Worm (Caenorhabditis elegans) whole organism, L4 larva: ENCODE measurements around the gene lin-12.

ENCODE experiments used
- F37D6.2 ChIP-seq: sonication (generic microtip); optimal IDR thresholded peaks from 2 replicates; lab custom pipeline; 2016; ENCODE audit warnings: mild to moderate bottlenecking, missing genetic modification characterization, missing compliant biosample characterization
- F44E2.7 ChIP-seq: fragments of 200-800 bp; sonication (Bioruptor generic); IDR thresholded peaks from 2 replicates; pipeline ENCODE4 v2.1.2; 2022; ENCODE audit warnings: missing genetic modification characterization, missing compliant biosample characterization
- R02D3.7 ChIP-seq: fragments of 150-350 bp; sonication (generic microtip); optimal IDR thresholded peaks from 3 replicates; lab custom pipeline; 2014; ENCODE audit warnings: missing biosample characterization, missing genetic modification characterization
- T20F7.1 ChIP-seq: fragments of 200-800 bp; sonication (Bioruptor generic); optimal IDR thresholded peaks from 2 replicates; lab custom pipeline; 2018; ENCODE audit warnings: mild to moderate bottlenecking, missing genetic modification characterization, missing compliant biosample characterization
- T26A8.4 ChIP-seq: fragments of 200-800 bp; sonication (Bioruptor generic); IDR thresholded peaks from 2 replicates; pipeline ENCODE4 v1.3.6; 2022; ENCODE audit warnings: missing genetic modification characterization, missing compliant biosample characterization
- Y48G9A.11 ChIP-seq: fragments of 200-800 bp; sonication (Bioruptor generic); IDR thresholded peaks from 2 replicates; pipeline ENCODE4 v1.3.6; 2022; ENCODE audit warnings: missing genetic modification reagents, missing genetic modification characterization, missing compliant biosample characterization
- Y75B8A.6 ChIP-seq: fragments of 200-800 bp; sonication (Bioruptor generic); IDR thresholded peaks from 2 replicates; pipeline ENCODE4 v1.3.6; 2022; ENCODE audit warnings: missing genetic modification reagents, missing genetic modification characterization, missing compliant biosample characterization
- ZK546.5 ChIP-seq, 2 experiments: sonication (generic microtip); optimal IDR thresholded peaks; 2 replicates each; lab custom pipeline; 2017; ENCODE audit warnings: missing biosample characterization in 2 of 2, missing genetic modification characterization in 2 of 2
- ama-1 ChIP-seq: fragments of 150-350 bp; optimal IDR thresholded peaks from 2 replicates; lab custom pipeline; 2014; ENCODE audit warnings: inconsistent platforms, mixed read lengths
- arid-1 ChIP-seq: fragments of 200-800 bp; sonication (Bioruptor generic); conservative IDR thresholded peaks from 2 replicates; pipeline ENCODE4 v1.3.6; 2022; ENCODE audit warnings: missing genetic modification reagents, missing genetic modification characterization, missing compliant biosample characterization
- attf-4 ChIP-seq: sonication (generic microtip); optimal IDR thresholded peaks from 3 replicates; lab custom pipeline; 2017; ENCODE audit warnings: missing biosample characterization, missing genetic modification characterization
- ceh-20 ChIP-seq: fragments of 200-800 bp; sonication (Bioruptor generic); IDR thresholded peaks from 2 replicates; pipeline ENCODE4 v1.3.6; 2022; ENCODE audit warnings: missing genetic modification reagents, missing genetic modification characterization, missing compliant biosample characterization
- ceh-28 ChIP-seq: fragments of 150-350 bp; optimal IDR thresholded peaks from 2 replicates; lab custom pipeline; 2014; ENCODE audit warnings: missing biosample characterization, missing genetic modification reagents, missing genetic modification characterization
- ceh-82 ChIP-seq: sonication (generic microtip); optimal IDR thresholded peaks from 2 replicates; lab custom pipeline; 2017; ENCODE audit warnings: missing biosample characterization, missing genetic modification characterization
- daf-12 ChIP-seq: fragments of 150-350 bp; optimal IDR thresholded peaks from 2 replicates; lab custom pipeline; 2014; ENCODE audit warnings: missing biosample characterization, missing genetic modification reagents, missing genetic modification characterization
- daf-19 ChIP-seq: fragments of 200-800 bp; sonication (Bioruptor generic); conservative IDR thresholded peaks from 2 replicates; pipeline ENCODE4 v1.3.6; 2022; ENCODE audit warnings: missing genetic modification characterization, missing compliant biosample characterization
- daf-8 ChIP-seq: fragments of 200-800 bp; sonication (Bioruptor generic); IDR thresholded peaks from 2 replicates; pipeline ENCODE4 v1.3.6; 2022; ENCODE audit warnings: missing genetic modification characterization, missing compliant biosample characterization
- dpl-1 ChIP-seq: fragments of 150-350 bp; optimal IDR thresholded peaks from 2 replicates; lab custom pipeline; 2014; ENCODE audit warnings: missing biosample characterization, missing genetic modification reagents, missing genetic modification characterization
- dve-1 ChIP-seq: sonication (generic microtip); optimal IDR thresholded peaks from 2 replicates; lab custom pipeline; 2017; ENCODE audit warnings: antibody characterized with exemption, mild to moderate bottlenecking, missing genetic modification characterization, missing compliant biosample characterization; ENCODE audit not compliant: insufficient read depth
- egl-27 ChIP-seq: sonication (generic microtip); optimal IDR thresholded peaks from 3 replicates; lab custom pipeline; 2017; ENCODE audit warnings: missing biosample characterization, missing genetic modification reagents, missing genetic modification characterization
- fkh-10 ChIP-seq: fragments of 150-350 bp; optimal IDR thresholded peaks from 2 replicates; lab custom pipeline; 2014; ENCODE audit warnings: missing biosample characterization, missing genetic modification reagents, missing genetic modification characterization
- fos-1 ChIP-seq: fragments of 150-350 bp; optimal IDR thresholded peaks from 2 replicates; lab custom pipeline; 2014; ENCODE audit warnings: missing biosample characterization, missing genetic modification characterization
- gei-8 ChIP-seq: fragments of 200-800 bp; sonication (Bioruptor generic); optimal IDR thresholded peaks from 2 replicates; lab custom pipeline; 2018; ENCODE audit warnings: mild to moderate bottlenecking, missing genetic modification characterization, missing compliant biosample characterization
- hif-1 ChIP-seq, 2 experiments: sonication (generic microtip); optimal IDR thresholded peaks; 2 replicates each; lab custom pipeline; 2016 to 2017; ENCODE audit warnings: missing compliant biosample characterization in 2 of 2, missing genetic modification characterization in 2 of 2, missing genetic modification reagents in 2 of 2, missing genotype in 2 of 2, mild to moderate bottlenecking in 1 of 2
- hlh-11 ChIP-seq: fragments of 200-800 bp; sonication (Bioruptor generic); optimal IDR thresholded peaks from 2 replicates; lab custom pipeline; 2018; ENCODE audit warnings: mild to moderate bottlenecking, missing genetic modification characterization, missing compliant biosample characterization
- hlh-30 ChIP-seq: sonication (generic microtip); optimal IDR thresholded peaks from 2 replicates; lab custom pipeline; 2017; ENCODE audit warnings: antibody characterized with exemption, mild to moderate bottlenecking, missing genetic modification characterization, missing compliant biosample characterization; ENCODE audit not compliant: insufficient read depth
- lin-13 ChIP-seq: fragments of 150-350 bp; optimal IDR thresholded peaks from 2 replicates; lab custom pipeline; 2014; ENCODE audit warnings: missing biosample characterization, missing genetic modification reagents, missing genetic modification characterization
- lin-29 ChIP-seq: fragments of 200-800 bp; sonication (Bioruptor generic); IDR thresholded peaks from 2 replicates; pipeline ENCODE4 v1.3.6; 2022; ENCODE audit warnings: missing genetic modification reagents, missing genetic modification characterization, missing compliant biosample characterization
- lir-3 ChIP-seq: sonication (generic microtip); optimal IDR thresholded peaks from 2 replicates; lab custom pipeline; 2016; ENCODE audit warnings: mild to moderate bottlenecking, missing genetic modification characterization, missing compliant biosample characterization
- lsy-2 ChIP-seq, 2 experiments: fragments of 150-350 bp in 1 of 2; sonication (generic microtip) in 1 of 2; optimal IDR thresholded peaks; 2 replicates each; lab custom pipeline; 2014 to 2017; ENCODE audit warnings: missing biosample characterization in 2 of 2, missing genetic modification characterization in 2 of 2
- mep-1 ChIP-seq: fragments of 150-350 bp; sonication (generic microtip); optimal IDR thresholded peaks from 3 replicates; lab custom pipeline; 2014; ENCODE audit warnings: missing biosample characterization, missing genetic modification characterization
- mes-2 ChIP-seq: sonication (generic microtip); optimal IDR thresholded peaks from 2 replicates; lab custom pipeline; 2016; ENCODE audit warnings: missing genotype, mild to moderate bottlenecking, missing genetic modification characterization, missing compliant biosample characterization; ENCODE audit not compliant: poor library complexity, severe bottlenecking
- nhr-10 ChIP-seq: fragments of 150-350 bp; optimal IDR thresholded peaks from 2 replicates; lab custom pipeline; 2014; ENCODE audit warnings: missing biosample characterization, missing genetic modification characterization
- nhr-102 ChIP-seq: sonication (generic microtip); optimal IDR thresholded peaks from 2 replicates; lab custom pipeline; 2016; ENCODE audit warnings: mild to moderate bottlenecking, missing genetic modification characterization, moderate library complexity, missing compliant biosample characterization
- nhr-111 ChIP-seq: fragments of 200-800 bp; sonication (Bioruptor generic); optimal IDR thresholded peaks from 2 replicates; lab custom pipeline; 2018; ENCODE audit warnings: mild to moderate bottlenecking, missing genetic modification characterization, missing compliant biosample characterization
- nhr-25 ChIP-seq: sonication (generic microtip); optimal IDR thresholded peaks from 2 replicates; lab custom pipeline; 2017; ENCODE audit warnings: missing genetic modification characterization, mild to moderate bottlenecking, missing compliant biosample characterization, antibody characterized with exemption, moderate library complexity, borderline replicate concordance; ENCODE audit not compliant: insufficient read depth
- nhr-28 ChIP-seq: fragments of 150-350 bp; optimal IDR thresholded peaks from 2 replicates; lab custom pipeline; 2014; ENCODE audit warnings: missing biosample characterization, missing genetic modification characterization
- nhr-41 ChIP-seq: fragments of 200-800 bp; sonication (Bioruptor generic); IDR thresholded peaks from 2 replicates; pipeline ENCODE4 v1.3.6; 2022; ENCODE audit warnings: missing genetic modification reagents, missing genetic modification characterization, missing compliant biosample characterization
- pha-4 ChIP-seq, 2 experiments: fragments of 150-350 bp in 1 of 2; fragments of 200-800 bp in 1 of 2; sonication (Bioruptor generic) in 1 of 2; IDR thresholded peaks in 1 of 2; optimal IDR thresholded peaks in 1 of 2; 2 replicates each; pipeline versions ENCODE4 v1.3.6 to Lab custom; 2014 to 2022; ENCODE audit warnings: missing genetic modification characterization in 2 of 2, missing genetic modification reagents in 2 of 2, missing biosample characterization in 1 of 2, missing compliant biosample characterization in 1 of 2
- pqm-1 ChIP-seq: sonication (generic microtip); optimal IDR thresholded peaks from 2 replicates; lab custom pipeline; 2017; ENCODE audit warnings: missing biosample characterization, missing genetic modification characterization
- sdz-12 ChIP-seq: fragments of 200-800 bp; sonication (Bioruptor generic); optimal IDR thresholded peaks from 2 replicates; lab custom pipeline; 2018; ENCODE audit warnings: mild to moderate bottlenecking, missing genetic modification characterization, missing compliant biosample characterization
- snpc-1.2 ChIP-seq: fragments of 200-800 bp; sonication (Bioruptor generic); IDR thresholded peaks from 2 replicates; pipeline ENCODE4 v1.3.6; 2022; ENCODE audit warnings: missing genetic modification reagents, missing genetic modification characterization, missing compliant biosample characterization
- snpc-4 ChIP-seq: fragments of 150-350 bp; optimal IDR thresholded peaks from 2 replicates; lab custom pipeline; 2014; ENCODE audit warnings: missing biosample characterization, missing genetic modification characterization
- tag-97 ChIP-seq: fragments of 200-800 bp; sonication (Bioruptor generic); IDR thresholded peaks from 2 replicates; pipeline ENCODE4 v1.3.6; 2022; ENCODE audit warnings: missing genetic modification characterization, missing compliant biosample characterization
- vab-7 ChIP-seq: fragments of 200-800 bp; sonication (Bioruptor generic); IDR thresholded peaks from 2 replicates; pipeline ENCODE4 v1.3.6; 2022; ENCODE audit warnings: missing genetic modification reagents, missing genetic modification characterization, missing compliant biosample characterization
- zag-1 ChIP-seq: fragments of 150-350 bp; optimal IDR thresholded peaks from 2 replicates; lab custom pipeline; 2014; ENCODE audit warnings: missing biosample characterization, missing genetic modification characterization
- zfp-3 ChIP-seq: fragments of 200-800 bp; sonication (Bioruptor generic); conservative IDR thresholded peaks from 2 replicates; pipeline ENCODE4 v1.3.6; 2022; ENCODE audit warnings: missing genetic modification reagents, missing genetic modification characterization, missing compliant biosample characterization
- ztf-11 ChIP-seq: fragments of 150-350 bp; optimal IDR thresholded peaks from 2 replicates; lab custom pipeline; 2014; ENCODE audit warnings: missing biosample characterization, missing genetic modification characterization
- ztf-7 ChIP-seq: fragments of 150-350 bp; optimal IDR thresholded peaks from 2 replicates; lab custom pipeline; 2014; ENCODE audit warnings: missing biosample characterization, missing genetic modification characterization

lin-12 gene

ce11 chrIII:9104060-9104459 is 32.8 kb upstream of the lin-12 start (continued):
- TF ChIP-seq ZK546.5 (tag; optimal IDR thresholded peaks at IDR 0.05; lab: Kevin White, UChicago): no peak
- TF ChIP-seq pqm-1: no peak
- no peak for TF ChIP-seq ztf-11
- TF ChIP-seq hif-1 (tag; optimal IDR thresholded peaks at IDR 0.05; lab: Kevin White, UChicago): peak in 1 of 2 experiments; percentile 54
- TF ChIP-seq lin-13 (GFP tag; lab: Kevin White, UChicago): peak; percentile 30
- TF ChIP-seq ceh-28 (tag; lab: Kevin White, UChicago): no peak
- no peak for TF ChIP-seq R02D3.7 (tag; lab: Kevin White, UChicago)
- TF ChIP-seq mep-1 (tag; lab: Kevin White, UChicago): no peak
- TF ChIP-seq daf-19: peak; percentile 67; the same call in 1 of the 2 replicates
- no peak for TF ChIP-seq lir-3 (tag; lab: Kevin White, UChicago)
- TF ChIP-seq zfp-3: no peak
- TF ChIP-seq T20F7.1 (GFP tag; lab: Kevin White, UChicago): peak; percentile 35
- no peak for TF ChIP-seq Y75B8A.6 (GFP tag; lab: Robert Waterston, UW)
- peak; percentile 22 for TF ChIP-seq snpc-4
- TF ChIP-seq zag-1: no peak
- TF ChIP-seq attf-4 (tag; lab: Kevin White, UChicago): no peak
- no peak for TF ChIP-seq fos-1
- peak; percentile 52 for TF ChIP-seq gei-8 (GFP tag; lab: Kevin White, UChicago)
- no peak for TF ChIP-seq ceh-82 (tag; lab: Kevin White, UChicago)
- TF ChIP-seq pha-4 (GFP tag; IDR thresholded peaks at IDR 0.05; lab: Robert Waterston, UW): no peak
- no peak for TF ChIP-seq pha-4 (tag; optimal IDR thresholded peaks at IDR 0.05; lab: Kevin White, UChicago)
- TF ChIP-seq mes-2: peak; percentile 73
- peak; percentile 90 for TF ChIP-seq vab-7
- no peak for TF ChIP-seq nhr-10 (tag; lab: Kevin White, UChicago)
- TF ChIP-seq hlh-30 (tag; lab: Kevin White, UChicago): no peak
- peak; percentile 82 for TF ChIP-seq Y48G9A.11 (GFP tag; lab: Robert Waterston, UW)
- no peak for TF ChIP-seq ztf-7 (tag; lab: Kevin White, UChicago)
- no peak for TF ChIP-seq dve-1
- TF ChIP-seq F37D6.2: no peak
- no peak for TF ChIP-seq ama-1 (lab: Kevin White, UChicago)
- peak; percentile 17 for TF ChIP-seq nhr-28
- 0 out of 2 replicates have a peak, but pooled peaks have one; percentile 71 for TF ChIP-seq F44E2.7 (GFP tag; lab: Robert Waterston, UW)
- TF ChIP-seq hlh-11 (tag; lab: Kevin White, UChicago): peak; percentile 43

- TF ChIP-seq ceh-20: no peak
These were observed 32.4 kb upstream of the lin-12 start, which contains the start of gene dos-1 for ce11 chrIII:9103643-9104042. TSS of gene dos-1 (plus strand) at chrIII:9103943.

- TF ChIP-seq arid-1 (GFP tag; lab: Robert Waterston, UW) (no peak), fkh-10 (GFP tag; lab: Kevin White, UChicago) (no peak), nhr-102 (tag; lab: Kevin White, UChicago) (no peak), F37D6.2 (no peak), nhr-41 (GFP tag; lab: Robert Waterston, UW) (no peak), T26A8.4 (GFP tag; lab: Robert Waterston, UW) (no peak), daf-8 (GFP tag; lab: Robert Waterston, UW) (no peak), egl-27 (tag; lab: Kevin White, UChicago) (no peak), lsy-2 (tag; optimal IDR thresholded peaks at IDR 0.05; lab: Kevin White, UChicago) (no peak), tag-97 (GFP tag; lab: Robert Waterston, UW) (no peak), daf-12 (tag; lab: Kevin White, UChicago) (no peak), ztf-11 (no peak), dpl-1 (no peak), snpc-1.2 (GFP tag; lab: Robert Waterston, UW) (no peak), sdz-12 (GFP tag; lab: Kevin White, UChicago) (no peak), nhr-111 (no peak), nhr-25 (no peak), ztf-7 (tag; lab: Kevin White, UChicago) (no peak), ZK546.5 (tag; optimal IDR thresholded peaks at IDR 0.05; lab: Kevin White, UChicago) (no peak), lin-29 (GFP tag; lab: Robert Waterston, UW) (no peak)
These were observed 29.9 kb upstream of the lin-12 start, which contains the start of gene ZK507.1 for ce11 chrIII:9101212-9101611. TSS of gene ZK507.1 (minus strand) at chrIII:9101312.
